Worm (Caenorhabditis elegans) whole organism, young adult: ENCODE data around the gene ndua-1.

Experiments used
- C06A6.2 ChIP-seq: fragments of 200-800 bp; sonication (Bioruptor generic); conservative IDR thresholded peaks from 2 replicates; pipeline ENCODE4 v1.3.6; 2022; ENCODE audit warnings: missing genetic modification characterization, missing compliant biosample characterization
- F57A8.1 ChIP-seq: fragments of 200-800 bp; sonication (Bioruptor generic); optimal IDR thresholded peaks from 2 replicates; lab custom pipeline; 2018; ENCODE audit warnings: mild to moderate bottlenecking, missing genetic modification characterization, moderate library complexity, missing compliant biosample characterization
- K12H6.12 ChIP-seq: fragments of 200-800 bp; sonication (Bioruptor generic); optimal IDR thresholded peaks from 2 replicates; lab custom pipeline; 2018; ENCODE audit warnings: mild to moderate bottlenecking, missing genetic modification characterization, missing compliant biosample characterization
- T07F8.4 ChIP-seq: sonication (generic microtip); optimal IDR thresholded peaks from 2 replicates; lab custom pipeline; 2016; ENCODE audit warnings: mild to moderate bottlenecking, missing genetic modification characterization, moderate library complexity, missing compliant biosample characterization
- Y95B8A.8 ChIP-seq: fragments of 200-800 bp; sonication (Bioruptor generic); IDR thresholded peaks from 2 replicates; pipeline ENCODE4 v1.3.6; 2022; ENCODE audit warnings: missing genetic modification reagents, missing genetic modification characterization, missing compliant biosample characterization
- aptf-3 ChIP-seq: fragments of 200-800 bp; sonication (Bioruptor generic); IDR thresholded peaks from 2 replicates; pipeline ENCODE4 v1.3.6; 2022; ENCODE audit warnings: missing genetic modification characterization, missing compliant biosample characterization
- bed-1 ChIP-seq: fragments of 200-800 bp; sonication (Bioruptor generic); IDR thresholded peaks from 2 replicates; pipeline ENCODE4 v1.3.6; 2022; ENCODE audit warnings: missing genetic modification reagents, missing genetic modification characterization, missing compliant biosample characterization
- bed-2 ChIP-seq: fragments of 200-800 bp; sonication (Bioruptor generic); IDR thresholded peaks from 2 replicates; pipeline ENCODE4 v1.3.6; 2022; ENCODE audit warnings: missing genetic modification reagents, missing genetic modification characterization, missing compliant biosample characterization
- cebp-1 ChIP-seq, 2 experiments: fragments of 200-800 bp in 1 of 2; sonication (Bioruptor generic) in 1 of 2; sonication (generic microtip) in 1 of 2; IDR thresholded peaks in 1 of 2; optimal IDR thresholded peaks in 1 of 2; 2 replicates each; pipeline versions ENCODE4 v1.3.6 to Lab custom; 2017 to 2022; ENCODE audit warnings: missing compliant biosample characterization in 2 of 2, missing genetic modification characterization in 2 of 2, mild to moderate bottlenecking in 1 of 2, missing genetic modification reagents in 1 of 2, moderate library complexity in 1 of 2
- ceh-58 ChIP-seq: fragments of 200-800 bp; sonication (Bioruptor generic); IDR thresholded peaks from 2 replicates; pipeline ENCODE4 v1.3.6; 2022; ENCODE audit warnings: missing genetic modification characterization, missing compliant biosample characterization
- ceh-79 ChIP-seq: sonication (generic microtip); optimal IDR thresholded peaks from 2 replicates; lab custom pipeline; 2017; ENCODE audit warnings: mild to moderate bottlenecking, missing genetic modification characterization, missing compliant biosample characterization
- chd-7 ChIP-seq: sonication (generic microtip); optimal IDR thresholded peaks from 2 replicates; lab custom pipeline; 2016; ENCODE audit warnings: mild to moderate bottlenecking, missing genetic modification characterization, moderate library complexity, missing compliant biosample characterization
- die-1 ChIP-seq: sonication (generic microtip); optimal IDR thresholded peaks from 2 replicates; lab custom pipeline; 2016; ENCODE audit warnings: missing genotype, mild to moderate bottlenecking, missing genetic modification characterization, missing compliant biosample characterization
- dox-1 ChIP-seq: fragments of 200-800 bp; sonication (Bioruptor generic); IDR thresholded peaks from 2 replicates; pipeline ENCODE4 v1.3.6; 2022; ENCODE audit warnings: missing genetic modification reagents, missing genetic modification characterization, missing compliant biosample characterization
- dpff-1 ChIP-seq: sonication (generic microtip); optimal IDR thresholded peaks from 2 replicates; lab custom pipeline; 2017; ENCODE audit warnings: mild to moderate bottlenecking, missing genetic modification characterization, missing compliant biosample characterization
- ekl-4 ChIP-seq: fragments of 200-800 bp; sonication (Bioruptor generic); IDR thresholded peaks from 2 replicates; pipeline ENCODE4 v1.3.6; 2022; ENCODE audit warnings: missing genetic modification reagents, missing genetic modification characterization, missing compliant biosample characterization
- him-1 ChIP-seq: sonication (generic microtip); optimal IDR thresholded peaks from 2 replicates; lab custom pipeline; 2016; ENCODE audit warnings: missing genotype, missing genetic modification reagents, missing genetic modification characterization, missing compliant biosample characterization
- hsf-1 ChIP-seq: fragments of 200-800 bp; sonication (Bioruptor generic); IDR thresholded peaks from 2 replicates; pipeline ENCODE4 v1.3.6; 2022; ENCODE audit warnings: missing genetic modification reagents, missing genetic modification characterization, missing compliant biosample characterization
- lag-1 ChIP-seq: fragments of 200-800 bp; sonication (Bioruptor generic); IDR thresholded peaks from 2 replicates; pipeline ENCODE4 v1.3.6; 2022; ENCODE audit warnings: missing genetic modification reagents, missing genetic modification characterization, missing compliant biosample characterization
- let-526 ChIP-seq: fragments of 200-800 bp; sonication (Bioruptor generic); IDR thresholded peaks from 2 replicates; pipeline ENCODE4 v1.3.6; 2022; ENCODE audit warnings: missing genetic modification reagents, missing genetic modification characterization, missing compliant biosample characterization
- let-607 ChIP-seq, 2 experiments: fragments of 200-800 bp in 1 of 2; sonication (Bioruptor generic) in 1 of 2; sonication (generic microtip) in 1 of 2; optimal IDR thresholded peaks; 2 replicates each; lab custom pipeline; 2016 to 2018; ENCODE audit warnings: mild to moderate bottlenecking in 2 of 2, missing compliant biosample characterization in 2 of 2, missing genetic modification characterization in 2 of 2, moderate library complexity in 2 of 2, missing genotype in 1 of 2
- lin-40 ChIP-seq: sonication (generic microtip); optimal IDR thresholded peaks from 2 replicates; lab custom pipeline; 2016; ENCODE audit warnings: missing genetic modification characterization, mild to moderate bottlenecking, missing compliant biosample characterization, missing genotype, missing genetic modification reagents
- lsl-1 ChIP-seq: fragments of 200-800 bp; sonication (Bioruptor generic); optimal IDR thresholded peaks from 2 replicates; lab custom pipeline; 2018; ENCODE audit warnings: mild to moderate bottlenecking, missing genetic modification characterization, moderate library complexity, missing compliant biosample characterization
- lsy-27 ChIP-seq: sonication (generic microtip); optimal IDR thresholded peaks from 2 replicates; lab custom pipeline; 2017; ENCODE audit warnings: missing genetic modification characterization, mild to moderate bottlenecking, missing compliant biosample characterization, antibody characterized with exemption, missing genotype, borderline replicate concordance; ENCODE audit not compliant: insufficient read depth
- madf-10 ChIP-seq: sonication (generic microtip); optimal IDR thresholded peaks from 2 replicates; lab custom pipeline; 2016; ENCODE audit warnings: mild to moderate bottlenecking, missing genetic modification characterization, missing compliant biosample characterization
- madf-8 ChIP-seq: fragments of 200-800 bp; sonication (Bioruptor generic); conservative IDR thresholded peaks from 2 replicates; pipeline ENCODE4 v1.3.6; 2022; ENCODE audit warnings: missing genetic modification reagents, missing genetic modification characterization, missing compliant biosample characterization
- nfya-2 ChIP-seq: fragments of 200-800 bp; sonication (Bioruptor generic); IDR thresholded peaks from 2 replicates; pipeline ENCODE4 v1.3.6; 2022; ENCODE audit warnings: missing genetic modification reagents, missing genetic modification characterization, missing compliant biosample characterization
- nhr-120 ChIP-seq: fragments of 200-800 bp; sonication (Bioruptor generic); IDR thresholded peaks from 2 replicates; pipeline ENCODE4 v1.3.6; 2022; ENCODE audit warnings: missing genetic modification characterization, missing compliant biosample characterization
- nhr-80 ChIP-seq: sonication (generic microtip); optimal IDR thresholded peaks from 2 replicates; lab custom pipeline; 2016; ENCODE audit warnings: missing genetic modification characterization, missing compliant biosample characterization
- rpc-1 ChIP-seq, 2 experiments: fragments of 150-350 bp in 1 of 2; sonication (generic microtip) in 1 of 2; optimal IDR thresholded peaks; 2 replicates each; lab custom pipeline; 2014 to 2018; ENCODE audit warnings: missing biosample characterization in 1 of 2, missing genetic modification characterization in 1 of 2, missing genetic modification reagents in 1 of 2, missing genotype in 1 of 2
- snpc-1.3 ChIP-seq: sonication (generic microtip); optimal IDR thresholded peaks from 2 replicates; lab custom pipeline; 2017; ENCODE audit warnings: missing genetic modification characterization, mild to moderate bottlenecking, missing compliant biosample characterization, antibody characterized with exemption, moderate library complexity, missing genotype, missing genetic modification reagents; ENCODE audit not compliant: insufficient read depth
- tbp1 ChIP-seq: fragments of 200-800 bp; sonication (Bioruptor generic); optimal IDR thresholded peaks from 2 replicates; lab custom pipeline; 2018; ENCODE audit warnings: mild to moderate bottlenecking, missing genetic modification characterization, missing compliant biosample characterization
- tlf-1 ChIP-seq: fragments of 200-800 bp; sonication (Bioruptor generic); optimal IDR thresholded peaks from 2 replicates; lab custom pipeline; 2018; ENCODE audit warnings: mild to moderate bottlenecking, missing genetic modification characterization, missing compliant biosample characterization
- ztf-22 ChIP-seq: fragments of 200-800 bp; sonication (Bioruptor generic); optimal IDR thresholded peaks from 2 replicates; lab custom pipeline; 2018; ENCODE audit warnings: mild to moderate bottlenecking, missing genetic modification characterization, moderate library complexity, missing compliant biosample characterization
- ztf-25 ChIP-seq: fragments of 200-800 bp; sonication (Bioruptor generic); IDR thresholded peaks from 2 replicates; pipeline ENCODE4 v1.3.6; 2022; ENCODE audit warnings: missing genetic modification reagents, missing genetic modification characterization, missing compliant biosample characterization

The ndua-1 gene

ce11 chrV:20831867-20832266 lies 19.8 kb downstream of the ndua-1 start (continued):
- no peak for TF ChIP-seq C06A6.2 (GFP tag; lab: Robert Waterston, UW)
- no peak for TF ChIP-seq F57A8.1 (GFP tag; lab: Kevin White, UChicago)
- no peak for TF ChIP-seq lin-40
- no peak for TF ChIP-seq lsy-27 (tag; lab: Kevin White, UChicago)
- TF ChIP-seq let-526 (GFP tag; lab: Robert Waterston, UW): no peak
- TF ChIP-seq bed-1: no peak
- no peak for TF ChIP-seq rpc-1 (optimal IDR thresholded peaks at IDR 0.05; lab: Kevin White, UChicago)
- no peak for TF ChIP-seq rpc-1 (tag; optimal IDR thresholded peaks at IDR 0.05; lab: Kevin White, UChicago)
- no peak for TF ChIP-seq madf-8 (GFP tag; lab: Robert Waterston, UW)
- no peak for TF ChIP-seq lag-1 (GFP tag; lab: Robert Waterston, UW)
- TF ChIP-seq nhr-80 (tag; lab: Kevin White, UChicago): peak; percentile 97
- no peak for TF ChIP-seq madf-10
- no peak for TF ChIP-seq ceh-58
- TF ChIP-seq Y95B8A.8: no peak
- TF ChIP-seq ztf-22 (GFP tag; lab: Kevin White, UChicago): no peak
- no peak for TF ChIP-seq ztf-25 (GFP tag; lab: Robert Waterston, UW)
- TF ChIP-seq him-1 (tag; lab: Kevin White, UChicago): no peak
- no peak for TF ChIP-seq nfya-2
- TF ChIP-seq aptf-3: no peak
- no peak for TF ChIP-seq die-1 (tag; lab: Kevin White, UChicago)
- no peak for TF ChIP-seq dpff-1 (tag; lab: Kevin White, UChicago)
- TF ChIP-seq tbp1 (GFP tag; lab: Kevin White, UChicago): no peak
- no peak for TF ChIP-seq chd-7
- TF ChIP-seq dox-1: peak; percentile 78
- TF ChIP-seq cebp-1 (GFP tag; IDR thresholded peaks at IDR 0.05; lab: Robert Waterston, UW): no peak
- peak; percentile 46 for TF ChIP-seq cebp-1 (tag; optimal IDR thresholded peaks at IDR 0.05; lab: Kevin White, UChicago)
- TF ChIP-seq K12H6.12 (tag; lab: Kevin White, UChicago): no peak
- TF ChIP-seq tlf-1 (GFP tag; lab: Kevin White, UChicago): no peak
- TF ChIP-seq lsl-1 (GFP tag; lab: Kevin White, UChicago): no peak
- TF ChIP-seq, all 124 proteins: peak for 9

- TF ChIP-seq ceh-79 (tag; lab: Kevin White, UChicago): no peak
- TF ChIP-seq nhr-80 (tag; lab: Kevin White, UChicago): peak; percentile 29
- TF ChIP-seq let-607 (tag; optimal IDR thresholded peaks at IDR 0.05; lab: Kevin White, UChicago): peak; percentile 70 to 89
- TF ChIP-seq ceh-58: no peak
- TF ChIP-seq, all 124 proteins: peak for 2
These were observed 21.3 kb downstream of the ndua-1 start for ce11 chrV:20830409-20830808.

ce11 chrV:20829511-20829910 lies 22.2 kb downstream of the ndua-1 start, which contains the start of gene num-1:
Gene num-1, plus strand, starts transcription at chrV:20829811.
- TF ChIP-seq T07F8.4: no peak
- TF ChIP-seq hsf-1 (GFP tag; lab: Robert Waterston, UW): no peak
- no peak for TF ChIP-seq bed-2 (GFP tag; lab: Robert Waterston, UW)
- TF ChIP-seq tbp1 (GFP tag; lab: Kevin White, UChicago): no peak
- no peak for TF ChIP-seq nhr-120 (GFP tag; lab: Robert Waterston, UW)
- TF ChIP-seq snpc-1.3 (tag; lab: Kevin White, UChicago): no peak
- TF ChIP-seq ekl-4 (GFP tag; lab: Robert Waterston, UW): no peak
